Worm (Caenorhabditis elegans) whole organism, mixed stage, embryonic: ENCODE measurements around the gene clec-144.

Source experiments
- blmp-1 ChIP-seq: fragments of 150-350 bp; optimal IDR thresholded peaks from 2 replicates; lab custom pipeline; 2014; ENCODE audit warnings: missing biosample characterization, missing genetic modification characterization
- ceh-43 ChIP-seq: fragments of 200-800 bp; sonication (Bioruptor generic); optimal IDR thresholded peaks from 2 replicates; lab custom pipeline; 2018; ENCODE audit warnings: mild to moderate bottlenecking, missing genetic modification characterization, moderate library complexity, missing compliant biosample characterization
- cnd-1 ChIP-seq: fragments of 200-800 bp; sonication (Bioruptor generic); optimal IDR thresholded peaks from 2 replicates; lab custom pipeline; 2018; ENCODE audit warnings: mild to moderate bottlenecking, missing genetic modification characterization, missing compliant biosample characterization
- elt-1 ChIP-seq: sonication (generic microtip); optimal IDR thresholded peaks from 2 replicates; lab custom pipeline; 2017; ENCODE audit warnings: missing genetic modification characterization, mild to moderate bottlenecking, missing compliant biosample characterization, antibody characterized with exemption, moderate library complexity, borderline replicate concordance; ENCODE audit not compliant: insufficient read depth
- lin-13 ChIP-seq: fragments of 150-350 bp; optimal IDR thresholded peaks from 2 replicates; lab custom pipeline; 2014; ENCODE audit warnings: missing biosample characterization, missing genetic modification characterization
- lsy-2 ChIP-seq: fragments of 150-350 bp; optimal IDR thresholded peaks from 2 replicates; lab custom pipeline; 2014; ENCODE audit warnings: missing biosample characterization, missing genetic modification characterization
- nhr-12 ChIP-seq: fragments of 150-350 bp; optimal IDR thresholded peaks from 2 replicates; lab custom pipeline; 2014; ENCODE audit warnings: missing biosample characterization, missing genetic modification characterization
- nhr-2 ChIP-seq: fragments of 150-350 bp; optimal IDR thresholded peaks from 2 replicates; lab custom pipeline; 2014; ENCODE audit warnings: missing biosample characterization, missing genetic modification characterization
- nhr-237 ChIP-seq: fragments of 150-350 bp; optimal IDR thresholded peaks from 2 replicates; lab custom pipeline; 2014; ENCODE audit warnings: missing biosample characterization, missing genetic modification characterization
- nhr-76 ChIP-seq: sonication (generic microtip); optimal IDR thresholded peaks from 2 replicates; lab custom pipeline; 2017; ENCODE audit warnings: missing biosample characterization, missing genetic modification characterization
- pha-4 ChIP-seq: fragments of 150-350 bp; optimal IDR thresholded peaks from 2 replicates; lab custom pipeline; 2018; ENCODE audit warnings: missing biosample characterization, missing genetic modification reagents, missing genetic modification characterization
- unc-120 ChIP-seq: sonication (generic microtip); optimal IDR thresholded peaks from 2 replicates; lab custom pipeline; 2017; ENCODE audit warnings: missing genetic modification characterization, missing compliant biosample characterization; ENCODE audit not compliant: poor library complexity, severe bottlenecking
- unc-39 ChIP-seq: fragments of 150-350 bp; optimal IDR thresholded peaks from 2 replicates; lab custom pipeline; 2014; ENCODE audit warnings: missing biosample characterization, missing genetic modification characterization
- ztf-11 ChIP-seq: fragments of 150-350 bp; optimal IDR thresholded peaks from 2 replicates; lab custom pipeline; 2014; ENCODE audit warnings: missing biosample characterization, missing genetic modification characterization

- TF ChIP-seq nhr-76 (tag; lab: Kevin White, UChicago) (no peak), pha-4 (tag; lab: Kevin White, UChicago) (no peak), lsy-2 (tag; lab: Kevin White, UChicago) (no peak), nhr-12 (tag; lab: Kevin White, UChicago) (no peak), elt-1 (no peak), ztf-11 (tag; lab: Kevin White, UChicago) (no peak), nhr-2 (tag; lab: Kevin White, UChicago) (no peak), cnd-1 (tag; lab: Kevin White, UChicago) (no peak), blmp-1 (no peak), nhr-237 (tag; lab: Kevin White, UChicago) (no peak), unc-120 (no peak), ceh-43 (GFP tag; lab: Kevin White, UChicago) (no peak), unc-39 (tag; lab: Kevin White, UChicago) (no peak), lin-13 (tag; lab: Kevin White, UChicago) (no peak)
Observed at ce11 chrII:11845954-11846353, 13.6 kb upstream of the clec-144 start.
